Worm (Caenorhabditis elegans) whole organism, L4/young adult: Measurements from ENCODE around the gene C06A12.19.

Source experiments
- W03F9.2 ChIP-seq: fragments of 150-350 bp; optimal IDR thresholded peaks from 2 replicates; lab custom pipeline; 2014; ENCODE audit warnings: missing biosample characterization, missing genetic modification characterization
- dao-5 ChIP-seq: sonication (generic microtip); optimal IDR thresholded peaks from 2 replicates; lab custom pipeline; 2016; ENCODE audit warnings: missing genotype, missing genetic modification characterization, moderate library complexity, missing compliant biosample characterization
- him-1 ChIP-seq: sonication (generic microtip); optimal IDR thresholded peaks from 2 replicates; lab custom pipeline; 2016; ENCODE audit warnings: missing genotype, missing genetic modification reagents, missing genetic modification characterization, missing compliant biosample characterization

The C06A12.19 gene

ce11 chrIV:17440001-17440400 is at the start of gene C06A12.19:
Gene C06A12.19 (minus strand): TSS chrIV:17440101.
- TF ChIP-seq W03F9.2 (no peak), him-1 (tag; lab: Kevin White, UChicago) (no peak), dao-5 (tag; lab: Kevin White, UChicago) (no peak)

DNA sequence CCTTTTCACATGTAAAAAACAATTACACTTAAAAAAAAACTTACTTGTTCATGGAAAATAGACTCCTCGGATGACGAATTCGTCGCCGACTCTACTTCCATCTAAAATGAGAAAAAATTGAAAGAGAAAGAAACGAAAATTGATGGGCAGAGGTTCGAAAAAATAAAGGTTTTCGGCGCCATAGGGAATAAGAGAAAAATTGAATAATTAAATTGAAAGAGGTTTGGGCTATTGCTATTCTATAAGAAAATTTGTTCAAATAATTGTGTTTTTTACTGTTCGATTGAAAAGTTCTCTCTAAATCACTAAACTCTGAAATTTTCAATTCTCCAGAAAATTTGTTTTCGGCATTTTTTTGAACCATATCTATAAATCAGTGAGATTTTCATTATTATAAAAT is 43.3 kb upstream of the C06A12.19 start, which contains the start of gene rabr-2:
Gene rabr-2, minus strand, starts transcription at position 101 of the 400 bp plus-strand sequence.
- TF ChIP-seq him-1 (tag; lab: Kevin White, UChicago) (no peak), W03F9.2 (no peak), dao-5 (tag; lab: Kevin White, UChicago) (no peak)

DNA sequence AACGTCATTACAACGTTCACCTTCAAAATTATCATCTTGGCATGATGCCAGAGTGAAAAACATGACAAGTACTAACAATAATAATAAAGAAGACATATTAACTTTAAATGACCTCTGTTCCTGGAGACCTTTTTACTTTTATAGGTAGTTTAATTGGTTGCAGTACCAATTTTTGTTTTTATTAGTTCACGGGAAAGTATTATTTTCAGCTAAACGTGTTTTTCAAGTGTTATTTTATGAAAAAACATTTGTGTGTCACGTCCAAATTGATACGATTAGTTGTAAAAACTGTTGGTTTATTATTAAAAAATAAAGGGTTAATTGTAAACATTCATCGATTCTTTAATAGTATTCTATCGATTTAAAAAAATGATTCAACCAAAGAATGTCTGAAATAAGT is 35.8 kb upstream of the C06A12.19 start, which contains the start of gene grl-24:
Gene grl-24, minus strand, starts transcription at position 101 of the 400 bp plus-strand sequence.
- TF ChIP-seq dao-5 (tag; lab: Kevin White, UChicago) (no peak), W03F9.2 (no peak), him-1 (tag; lab: Kevin White, UChicago) (no peak)

- no peak for TF ChIP-seq him-1 (tag; lab: Kevin White, UChicago)
- no peak for TF ChIP-seq dao-5 (tag; lab: Kevin White, UChicago)
- TF ChIP-seq W03F9.2, result no peak
Observed at ce11 chrIV:17475242-17475641, 35.3 kb upstream of the C06A12.19 start, which contains the start of gene F11E6.9. Gene F11E6.9 (minus strand): TSS chrIV:17475342.

DNA sequence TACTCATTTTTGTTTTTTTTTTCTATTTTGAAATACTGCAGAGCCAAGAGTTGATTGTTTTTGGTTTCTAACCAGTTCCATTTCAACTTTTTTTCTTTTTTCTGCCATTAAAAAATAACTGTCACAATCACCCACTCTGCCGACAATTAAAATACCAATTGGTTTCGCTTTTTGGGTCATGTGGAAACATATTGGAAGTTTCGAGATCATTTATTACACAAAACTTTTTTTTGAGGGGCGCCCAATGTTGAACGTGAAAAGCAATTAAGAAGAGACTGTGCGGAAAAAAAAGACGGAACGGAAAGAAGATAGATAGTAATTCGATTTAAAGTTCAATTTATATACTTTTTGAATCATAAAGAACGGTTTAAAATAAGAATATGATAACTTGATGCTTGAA is 34.1 kb upstream of the C06A12.19 start:
- no peak for TF ChIP-seq W03F9.2
- TF ChIP-seq dao-5 (tag; lab: Kevin White, UChicago), result no peak
- TF ChIP-seq him-1 (tag; lab: Kevin White, UChicago), result no peak

DNA sequence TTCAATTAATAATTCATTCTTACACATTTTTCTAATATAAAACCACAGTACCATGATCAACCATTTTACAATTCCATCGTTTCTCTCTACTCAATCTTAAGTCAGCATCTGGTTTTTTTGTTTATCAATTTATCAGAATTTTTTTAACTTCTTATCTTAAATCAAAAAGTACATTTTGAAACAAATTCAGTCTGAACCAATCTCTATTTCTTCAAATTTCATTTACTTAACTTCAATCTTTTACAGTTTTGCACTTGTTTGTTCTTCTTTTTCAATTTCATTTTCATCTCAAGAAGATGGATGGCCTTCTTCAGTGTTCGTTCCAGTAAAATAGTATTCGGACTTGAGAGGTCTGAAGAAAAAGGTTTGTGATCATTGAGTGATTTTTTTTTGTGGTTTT is 33.1 kb upstream of the C06A12.19 start, which contains the start of gene gba-3:
Gene gba-3, plus strand, starts transcription at position 301 of the 400 bp plus-strand sequence.
- TF ChIP-seq him-1 (tag; lab: Kevin White, UChicago) (no peak), W03F9.2 (no peak), dao-5 (tag; lab: Kevin White, UChicago) (no peak)

ce11 chrIV:17471870-17472459 is 32.1 kb upstream of the C06A12.19 start, which contains the start of gene epic-1:
Gene epic-1 (minus strand): TSS chrIV:17471920.
- TF ChIP-seq dao-5 (tag; lab: Kevin White, UChicago) (no peak), him-1 (tag; lab: Kevin White, UChicago) (no peak), W03F9.2 (no peak)

ce11 chrIV:17470096-17470602 is 30.2 kb upstream of the C06A12.19 start, which contains the start of gene F11E6.4:
Gene F11E6.4 (minus strand): TSS chrIV:17470354.
- TF ChIP-seq him-1 (tag; lab: Kevin White, UChicago) (no peak), W03F9.2 (no peak), dao-5 (tag; lab: Kevin White, UChicago) (no peak)

DNA sequence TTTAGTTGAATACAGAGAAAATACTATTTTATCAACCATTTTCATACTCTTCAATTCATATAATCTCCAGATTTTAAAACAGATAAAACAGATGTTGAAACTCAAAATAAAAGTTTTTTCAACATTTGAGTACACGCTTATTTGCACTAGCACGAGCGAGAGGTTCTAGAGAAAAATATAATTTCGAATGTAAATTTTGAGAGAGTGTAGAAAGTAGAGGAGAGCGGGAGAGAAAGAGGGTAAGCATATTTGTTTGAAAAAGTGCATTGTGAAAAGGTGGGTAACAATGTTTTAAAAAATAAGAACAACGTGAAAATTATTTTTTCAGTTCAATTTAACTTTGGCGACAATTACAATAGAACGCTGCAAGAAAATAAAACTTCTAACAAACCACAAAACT is 27.9 kb upstream of the C06A12.19 start:
- no peak for TF ChIP-seq W03F9.2
- no peak for TF ChIP-seq him-1 (tag; lab: Kevin White, UChicago)
- no peak for TF ChIP-seq dao-5 (tag; lab: Kevin White, UChicago)

- TF ChIP-seq dao-5 (tag; lab: Kevin White, UChicago) (no peak), him-1 (tag; lab: Kevin White, UChicago) (no peak), W03F9.2 (no peak)
Observed at ce11 chrIV:17467325-17467724, 27.4 kb upstream of the C06A12.19 start, which contains the start of gene elo-2. Gene elo-2 (minus strand): TSS chrIV:17467408.

DNA sequence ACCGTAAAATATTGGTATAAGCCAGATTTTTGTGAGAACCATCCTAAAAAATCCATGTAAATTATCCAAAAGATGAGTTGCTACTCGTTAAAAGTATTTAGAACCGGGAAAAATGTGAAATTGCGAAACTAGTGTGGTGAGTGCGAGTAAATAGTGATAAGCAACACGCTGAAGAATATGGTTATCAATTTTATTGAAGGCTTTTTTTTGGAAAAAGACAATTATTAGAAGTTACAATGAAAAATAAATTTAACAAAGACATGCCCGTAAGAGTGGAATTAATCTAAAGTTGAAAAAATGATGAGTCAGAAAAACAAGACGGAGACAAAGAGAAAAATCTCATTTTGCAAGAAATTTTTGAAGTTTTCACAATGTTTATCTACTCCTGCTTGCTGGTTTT is 26.0 kb upstream of the C06A12.19 start, which contains the start of gene F11E6.6:
Gene F11E6.6, minus strand, starts transcription at position 101 of the 400 bp plus-strand sequence.
- TF ChIP-seq W03F9.2, result no peak
- TF ChIP-seq him-1 (tag; lab: Kevin White, UChicago), result no peak

- TF ChIP-seq dao-5 (tag; lab: Kevin White, UChicago) (no peak), W03F9.2 (no peak), him-1 (tag; lab: Kevin White, UChicago) (no peak)
Observed at ce11 chrIV:17463108-17463608, 23.3 kb upstream of the C06A12.19 start, which contains the start of gene F11E6.10. Gene F11E6.10 (minus strand): TSS chrIV:17463158.

DNA sequence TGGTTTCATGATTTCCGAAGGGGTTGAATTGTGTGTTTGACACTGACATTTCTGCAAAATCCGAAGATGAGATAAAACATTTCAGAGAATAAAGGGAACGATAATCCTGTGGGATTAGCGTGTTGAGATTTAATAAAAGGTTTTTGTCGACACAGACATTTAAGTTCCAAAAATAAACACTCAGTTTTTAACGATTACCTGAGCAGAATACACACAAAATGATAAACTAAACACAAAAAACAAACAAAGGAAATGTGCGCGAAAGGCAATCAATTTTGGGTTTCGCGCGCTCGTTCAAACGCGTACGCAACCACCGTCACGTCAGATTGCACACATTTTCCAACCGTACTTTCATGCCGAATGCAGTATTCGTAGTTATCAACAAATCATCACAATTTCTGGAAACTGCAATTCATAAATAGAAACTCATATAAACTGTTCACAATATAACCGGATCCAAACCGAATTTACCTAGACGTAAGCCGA is 21.4 kb upstream of the C06A12.19 start, which contains the start of gene rif-1.1:
Gene rif-1.1, minus strand, starts transcription at position 51 of the 486 bp plus-strand sequence.
- TF ChIP-seq him-1 (tag; lab: Kevin White, UChicago) (no peak), W03F9.2 (no peak), dao-5 (tag; lab: Kevin White, UChicago) (no peak)

DNA sequence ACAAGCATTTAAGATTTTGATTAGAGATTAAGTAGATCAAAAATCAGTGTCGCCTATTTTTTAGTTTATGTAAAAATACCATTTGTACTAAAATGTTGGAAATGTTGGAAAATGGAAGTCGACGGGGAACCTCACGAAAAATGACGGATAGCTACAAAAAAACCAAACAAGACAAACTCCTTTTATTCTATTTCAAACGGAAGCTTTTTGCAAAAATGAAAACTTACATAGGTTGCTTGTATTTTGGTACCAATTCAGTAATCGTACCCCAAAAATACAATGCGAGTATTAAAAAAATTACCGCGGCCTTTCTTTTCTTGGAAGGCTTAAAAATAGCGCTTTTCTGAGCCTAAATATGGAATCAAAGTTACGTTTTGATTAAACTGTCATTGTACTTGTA is 14.1 kb upstream of the C06A12.19 start:
- TF ChIP-seq him-1 (tag; lab: Kevin White, UChicago), result no peak
